Fruit fly (Drosophila melanogaster): ENCODE measurements around the gene CG11714.

dm6 chr3L:11542437-11542836 is 19.9 kb upstream of the CG11714 start:
- TF ChIP-seq CoRest (tag; optimal IDR thresholded peaks at IDR 0.05) (no peak), CG30403 (GFP tag; optimal IDR thresholded peaks at IDR 0.05) (no peak), gt (GFP tag; IDR thresholded peaks at IDR 0.05) (no peak), bigmax (GFP tag; optimal IDR thresholded peaks at IDR 0.05) (no peak)
